Fruit fly (Drosophila melanogaster): ENCODE measurements around the gene CG7579.

The CG7579 gene

DNA sequence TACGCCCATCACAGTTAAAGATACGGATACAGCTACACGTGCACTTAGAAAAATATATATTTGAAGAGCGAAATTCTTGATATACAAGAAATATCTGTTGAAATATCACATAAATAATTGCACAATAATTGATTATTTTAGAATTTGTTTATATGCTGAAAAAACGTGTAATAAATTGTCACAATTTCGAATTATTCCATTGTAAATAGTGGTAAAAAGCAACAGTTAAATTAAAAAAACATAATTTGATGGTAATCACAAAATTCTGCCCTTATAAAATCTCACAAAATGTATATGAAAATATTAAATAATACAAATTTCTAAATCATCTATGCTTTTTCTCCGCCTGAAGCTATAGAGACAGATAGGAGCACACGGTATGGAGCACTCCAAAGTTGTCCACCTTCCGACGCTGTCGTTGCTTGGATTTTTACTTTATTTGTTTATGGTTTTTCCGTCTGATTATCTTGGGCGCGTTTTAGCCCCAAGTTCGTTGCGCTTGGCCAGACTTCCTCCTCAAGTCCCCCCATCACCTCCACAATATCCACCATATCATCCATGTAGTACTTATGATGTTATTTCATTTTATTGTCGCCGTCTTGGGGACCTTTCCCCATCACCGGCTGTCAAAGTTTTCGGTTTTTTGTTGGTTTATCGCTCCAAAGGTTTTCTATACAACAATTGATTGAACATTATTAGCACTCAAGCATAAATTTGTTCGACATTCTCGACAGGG lies 21.2 kb upstream of the CG7579 start (continued):
- TF ChIP-seq Eip93F (GFP tag; optimal IDR thresholded peaks at IDR 0.05) (no peak), eg (GFP tag; IDR thresholded peaks at IDR 0.05) (no peak), achi (GFP tag; optimal IDR thresholded peaks at IDR 0.05) (peak; percentile 73), Ets21C (GFP tag; optimal IDR thresholded peaks at IDR 0.05) (no peak), CG6808 (GFP tag; optimal IDR thresholded peaks at IDR 0.05) (peak; percentile 42), CG4318 (GFP tag; optimal IDR thresholded peaks at IDR 0.05) (peak; percentile 69), CG10669 (GFP tag; optimal IDR thresholded peaks at IDR 0.05) (peak; percentile 27), lz (GFP tag; optimal IDR thresholded peaks at IDR 0.05) (no peak), CG34406 (GFP tag; optimal IDR thresholded peaks at IDR 0.05) (peak; percentile 38), CG8119 (GFP tag; IDR thresholded peaks at IDR 0.05) (peak; percentile 63; the same call in 2 of the 3 replicates), ss (GFP tag; optimal IDR thresholded peaks at IDR 0.05) (peak in 1 of 2 experiments; percentile 30), CG10631 (GFP tag; optimal IDR thresholded peaks at IDR 0.05) (peak; percentile 63), salr (GFP tag; optimal IDR thresholded peaks at IDR 0.05) (peak in 1 of 2 experiments; percentile 64), esn (GFP tag; optimal IDR thresholded peaks at IDR 0.05) (peak; percentile 32), CG31627 (GFP tag; optimal IDR thresholded peaks at IDR 0.05) (no peak), fkh (GFP tag; optimal IDR thresholded peaks at IDR 0.05) (peak; percentile 66), Smox (GFP tag; optimal IDR thresholded peaks at IDR 0.05) (peak; percentile 34), Ets96B (tag; optimal IDR thresholded peaks at IDR 0.05) (peak; percentile 66), Sox102F (GFP tag; optimal IDR thresholded peaks at IDR 0.05) (no peak), Eip78C (GFP tag) (peak; percentile 81), acj6 (GFP tag; optimal IDR thresholded peaks at IDR 0.05) (peak; percentile 61), CG6854 (GFP tag; optimal IDR thresholded peaks at IDR 0.05) (no peak), CG16779 (tag; optimal IDR thresholded peaks at IDR 0.05) (no peak), net (GFP tag; optimal IDR thresholded peaks at IDR 0.05) (peak; percentile 34), fd59A (GFP tag; optimal IDR thresholded peaks at IDR 0.05) (peak; percentile 47), pdm3 (GFP tag; optimal IDR thresholded peaks at IDR 0.05) (peak; percentile 62), CG7368 (GFP tag; optimal IDR thresholded peaks at IDR 0.05) (no peak)

DNA sequence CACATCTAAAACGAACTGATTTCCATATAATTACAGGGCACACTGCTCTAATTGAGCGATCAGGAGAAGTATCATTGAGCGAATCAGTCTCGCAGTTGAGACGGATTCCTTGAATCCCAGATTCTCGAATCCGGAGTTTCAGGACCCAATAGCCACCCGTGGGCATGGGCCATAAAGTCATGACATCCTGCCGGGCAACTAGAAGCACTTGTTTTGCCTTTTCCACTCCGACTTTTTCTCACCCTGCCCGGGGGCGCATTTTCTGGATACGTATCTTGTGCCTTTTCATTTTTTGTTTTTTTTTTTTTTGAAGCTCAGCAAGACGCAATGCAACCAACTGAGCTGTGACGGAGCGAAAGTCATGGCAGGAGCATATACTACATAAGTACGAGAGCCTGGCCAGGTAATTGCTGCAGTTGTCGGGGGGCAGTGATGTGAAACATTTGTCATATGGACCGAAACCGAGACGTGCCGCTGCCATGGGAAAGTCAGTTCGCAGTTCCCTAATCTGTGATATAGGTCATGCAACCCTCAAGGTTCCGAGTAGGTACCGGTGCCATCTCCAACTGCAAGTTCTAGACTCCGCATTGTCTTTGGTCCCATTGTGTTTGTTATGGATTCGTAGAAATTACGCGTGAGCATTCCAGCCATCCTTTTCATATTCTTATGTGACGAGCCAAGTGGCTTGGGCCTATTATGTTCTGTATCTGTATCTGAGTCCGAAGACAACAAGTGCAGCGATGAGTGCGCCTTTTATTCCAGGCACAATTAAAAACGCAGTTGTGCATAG lies 20.3 kb upstream of the CG7579 start:
- TF ChIP-seq ss (GFP tag; optimal IDR thresholded peaks at IDR 0.05) (no peak), CG7368 (GFP tag; optimal IDR thresholded peaks at IDR 0.05) (no peak), achi (GFP tag; optimal IDR thresholded peaks at IDR 0.05) (no peak), esn (GFP tag; optimal IDR thresholded peaks at IDR 0.05) (no peak), CG3919 (GFP tag; optimal IDR thresholded peaks at IDR 0.05) (no peak), CG10669 (GFP tag; optimal IDR thresholded peaks at IDR 0.05) (no peak), Eip78C (GFP tag) (no peak), Gug (GFP tag; IDR thresholded peaks at IDR 0.05) (no peak), CG32006 (GFP tag; optimal IDR thresholded peaks at IDR 0.05) (no peak), Smox (GFP tag; optimal IDR thresholded peaks at IDR 0.05) (no peak), Hr38 (GFP tag; optimal IDR thresholded peaks at IDR 0.05) (no peak), CG8319 (GFP tag; optimal IDR thresholded peaks at IDR 0.05) (no peak), CG6792 (GFP tag; optimal IDR thresholded peaks at IDR 0.05) (no peak), pdm3 (GFP tag; optimal IDR thresholded peaks at IDR 0.05) (no peak), Eip93F (GFP tag; optimal IDR thresholded peaks at IDR 0.05) (no peak), Lpt (GFP tag; optimal IDR thresholded peaks at IDR 0.05) (no peak), CG11294 (GFP tag; IDR thresholded peaks at IDR 0.05) (no peak), Sox15 (GFP tag; optimal IDR thresholded peaks at IDR 0.05) (no peak)

DNA sequence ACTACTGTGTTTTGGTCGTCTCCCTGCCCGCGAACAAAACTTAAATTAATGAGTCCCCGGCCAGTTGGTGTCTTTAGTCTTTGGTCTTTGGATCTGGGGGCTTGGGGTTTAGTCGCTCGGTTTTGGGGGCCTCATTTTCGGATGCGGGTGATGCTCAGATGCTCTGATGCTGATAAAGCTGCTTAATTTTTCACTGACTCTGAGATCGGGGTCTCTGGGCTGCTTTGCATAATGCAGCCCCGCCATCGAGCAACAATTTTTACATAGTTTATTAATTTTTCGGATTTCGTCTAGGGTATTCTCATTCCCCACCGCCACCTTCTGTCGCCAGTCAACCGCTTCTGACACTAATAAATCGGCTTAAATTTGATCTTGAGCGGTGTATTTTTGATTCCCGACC lies 18.9 kb upstream of the CG7579 start:
- TF ChIP-seq CG6163 (GFP tag; IDR thresholded peaks at IDR 0.05) (no peak), CG15336 (GFP tag; IDR thresholded peaks at IDR 0.05) (no peak), Hr4 (GFP tag; optimal IDR thresholded peaks at IDR 0.05) (no peak), CG3919 (GFP tag; optimal IDR thresholded peaks at IDR 0.05) (no peak), CG8319 (GFP tag; optimal IDR thresholded peaks at IDR 0.05) (no peak), pdm3 (GFP tag; optimal IDR thresholded peaks at IDR 0.05) (no peak), CG16779 (tag; optimal IDR thresholded peaks at IDR 0.05) (no peak), CG8632 (GFP tag; optimal IDR thresholded peaks at IDR 0.05) (no peak), CG10669 (GFP tag; optimal IDR thresholded peaks at IDR 0.05) (no peak), CG6792 (GFP tag; optimal IDR thresholded peaks at IDR 0.05) (no peak)
